Worm (Caenorhabditis elegans): ENCODE data around the gene clec-261.

clec-261 gene

ce11 chrV:20294388-20294787, at the start of gene clec-261:
clec-261 (minus strand) TSS chrV:20294488.
- TF ChIP-seq nhr-85 (tag) (no peak), snu-23 (GFP tag; optimal IDR thresholded peaks at IDR 0.05) (no peak), zag-1 (tag; optimal IDR thresholded peaks at IDR 0.05) (no peak), tlp-1 (tag; optimal IDR thresholded peaks at IDR 0.05) (no peak), mab-9 (GFP tag; IDR thresholded peaks at IDR 0.05) (no peak)

ce11 chrV:20338870-20339269, 44.6 kb upstream of the clec-261 start:
- peak; percentile 23 for TF ChIP-seq irx-1 (tag; optimal IDR thresholded peaks at IDR 0.05)
- TF ChIP-seq mdl-1 (tag; optimal IDR thresholded peaks at IDR 0.05) = no peak
- no peak for TF ChIP-seq unc-130 (tag; optimal IDR thresholded peaks at IDR 0.05)
- peak; percentile 44 for TF ChIP-seq fkh-10 (GFP tag; optimal IDR thresholded peaks at IDR 0.05)

- TF ChIP-seq rnt-1 (tag; optimal IDR thresholded peaks at IDR 0.05) (no peak), egl-27 (tag; optimal IDR thresholded peaks at IDR 0.05) (no peak), irx-1 (tag; optimal IDR thresholded peaks at IDR 0.05) (no peak), fkh-4 (tag; optimal IDR thresholded peaks at IDR 0.05; ENCODE audit: borderline replicate concordance) (no peak), ceh-82 (tag; optimal IDR thresholded peaks at IDR 0.05) (no peak), zip-4 (GFP tag; optimal IDR thresholded peaks at IDR 0.05) (no peak), skn-1 (tag; optimal IDR thresholded peaks at IDR 0.05) (no peak), lsy-2 (tag; optimal IDR thresholded peaks at IDR 0.05) (no peak), nhr-11 (tag; optimal IDR thresholded peaks at IDR 0.05) (no peak)
These were observed 43.7 kb upstream of the clec-261 start for ce11 chrV:20338020-20338419.

- TF ChIP-seq nhr-85 (tag) = peak; percentile 17
- TF ChIP-seq sptf-1 (tag; optimal IDR thresholded peaks at IDR 0.05) = no peak
These were observed 41.0 kb upstream of the clec-261 start, which contains the start of gene Y38H6A.5 for ce11 chrV:20335264-20335663. Y38H6A.5 (minus strand) TSS chrV:20335364.

ce11 chrV:20325417-20325816, 31.1 kb upstream of the clec-261 start, which contains the start of gene Y38H6A.1:
Y38H6A.1 (plus strand) TSS chrV:20325717.
- TF ChIP-seq fkh-4 (tag; optimal IDR thresholded peaks at IDR 0.05; ENCODE audit: borderline replicate concordance) (no peak), mdl-1 (tag; optimal IDR thresholded peaks at IDR 0.05) (no peak), zag-1 (tag; optimal IDR thresholded peaks at IDR 0.05) (no peak), ces-1 (GFP tag; optimal IDR thresholded peaks at IDR 0.05) (no peak), tbx-2 (tag; optimal IDR thresholded peaks at IDR 0.05) (no peak), lsy-2 (tag; optimal IDR thresholded peaks at IDR 0.05) (no peak), elt-2 (tag; optimal IDR thresholded peaks at IDR 0.05) (no peak), unc-130 (tag; optimal IDR thresholded peaks at IDR 0.05) (no peak)

- no peak for TF ChIP-seq unc-62 (GFP tag; optimal IDR thresholded peaks at IDR 0.05)
- no peak for TF ChIP-seq swsn-7 (tag; optimal IDR thresholded peaks at IDR 0.05)
- TF ChIP-seq nhr-71 (tag; optimal IDR thresholded peaks at IDR 0.05) = no peak
- no peak for TF ChIP-seq mab-9 (GFP tag; IDR thresholded peaks at IDR 0.05)
- TF ChIP-seq aha-1 (tag; optimal IDR thresholded peaks at IDR 0.05) = no peak
- no peak for TF ChIP-seq ceh-90 (tag; optimal IDR thresholded peaks at IDR 0.05)
- no peak for TF ChIP-seq nhr-77 (tag; optimal IDR thresholded peaks at IDR 0.05)
- no peak for TF ChIP-seq skn-1 (tag; optimal IDR thresholded peaks at IDR 0.05)
These were observed 23.2 kb upstream of the clec-261 start, which contains the start of gene Y113G7C.1 for ce11 chrV:20317442-20317841. Y113G7C.1 (plus strand) TSS chrV:20317742.

DNA sequence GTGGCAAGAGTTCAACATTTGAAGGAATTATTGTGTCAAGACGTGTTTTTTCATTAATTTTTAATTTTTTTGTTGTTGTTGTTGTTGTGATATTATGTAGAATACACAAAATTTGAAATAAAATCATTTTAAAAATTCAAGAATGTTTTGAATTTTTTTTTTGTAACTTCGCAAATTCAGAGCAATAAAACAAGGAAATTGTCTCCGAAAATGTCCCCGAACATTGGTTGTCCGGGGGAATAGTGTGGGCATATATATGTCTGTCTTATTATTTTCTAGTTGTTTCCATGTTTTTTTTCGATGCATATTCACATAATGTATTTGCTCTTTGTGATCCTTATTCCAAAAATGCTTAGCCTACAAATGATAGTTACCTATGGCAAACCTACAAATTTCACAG, 17.2 kb upstream of the clec-261 start, which contains the start of gene clec-262:
Gene clec-262 (plus strand): TSS at position 301 of the 400 bp plus-strand sequence.
- TF ChIP-seq nhr-11 (tag; optimal IDR thresholded peaks at IDR 0.05) = no peak
- no peak for TF ChIP-seq pag-3 (tag; optimal IDR thresholded peaks at IDR 0.05; ENCODE audit: borderline replicate concordance, insufficient read depth)
- TF ChIP-seq ces-1 (GFP tag; optimal IDR thresholded peaks at IDR 0.05) = no peak
- no peak for TF ChIP-seq mdl-1 (tag; optimal IDR thresholded peaks at IDR 0.05)
- TF ChIP-seq hpl-2 (GFP tag; optimal IDR thresholded peaks at IDR 0.05) = no peak
- no peak for TF ChIP-seq unc-130 (tag; optimal IDR thresholded peaks at IDR 0.05)
- no peak for TF ChIP-seq xbp-1 (tag; optimal IDR thresholded peaks at IDR 0.05)
- TF ChIP-seq vab-15 (tag; optimal IDR thresholded peaks at IDR 0.05) = no peak
- TF ChIP-seq blmp-1 (tag; optimal IDR thresholded peaks at IDR 0.05) = no peak
- TF ChIP-seq zip-4 (GFP tag; optimal IDR thresholded peaks at IDR 0.05) = no peak
- TF ChIP-seq nhr-90 (tag; optimal IDR thresholded peaks at IDR 0.05; ENCODE audit: poor library complexity) = no peak
- no peak for TF ChIP-seq irx-1 (tag; optimal IDR thresholded peaks at IDR 0.05)

Measured in whole organism, L1 larva.